Worm (Caenorhabditis elegans): Measurements from ENCODE around the gene F07G6.2.

- TF ChIP-seq ces-1 (GFP tag; optimal IDR thresholded peaks at IDR 0.05) = no peak
- TF ChIP-seq nhr-237 (tag; optimal IDR thresholded peaks at IDR 0.05) = no peak
- TF ChIP-seq snpc-4 (tag; optimal IDR thresholded peaks at IDR 0.05) = no peak
- no peak for TF ChIP-seq unc-39 (tag; optimal IDR thresholded peaks at IDR 0.05)
- no peak for TF ChIP-seq sptf-1 (tag; optimal IDR thresholded peaks at IDR 0.05)
- TF ChIP-seq lsy-2 (tag; optimal IDR thresholded peaks at IDR 0.05) = no peak
- no peak for TF ChIP-seq nhr-12 (tag; optimal IDR thresholded peaks at IDR 0.05)
These were observed 44.6 kb upstream of the F07G6.2 start, which contains the start of gene meg-4 for ce11 chrX:1682558-1682957.

Measured in whole organism, mixed stage, embryonic.